Worm (Caenorhabditis elegans): ENCODE measurements around the gene pals-39.

pals-39 gene

ce11 chrV:12418292-12418691, 25.4 kb downstream of the pals-39 start, which contains the start of gene C54D10.3:
Gene C54D10.3, plus strand, starts transcription at chrV:12418592.
- TF ChIP-seq ceh-45 (GFP tag; IDR thresholded peaks at IDR 0.05) (no peak), sox-2 (GFP tag; IDR thresholded peaks at IDR 0.05) (no peak), unc-55 (GFP tag; optimal IDR thresholded peaks at IDR 0.05) (no peak), ama-1 (optimal IDR thresholded peaks at IDR 0.05) (no peak), nhr-232 (tag; optimal IDR thresholded peaks at IDR 0.05) (no peak), eyg-1 (tag; optimal IDR thresholded peaks at IDR 0.05) (no peak), ceh-22 (tag; optimal IDR thresholded peaks at IDR 0.05) (no peak), dmd-4 (tag; optimal IDR thresholded peaks at IDR 0.05; ENCODE audit: borderline replicate concordance) (no peak), fax-1 (tag; optimal IDR thresholded peaks at IDR 0.05) (no peak), ets-4 (tag; optimal IDR thresholded peaks at IDR 0.05) (no peak), unc-3 (GFP tag; conservative IDR thresholded peaks at IDR 0.05) (no peak), unc-3 (tag; optimal IDR thresholded peaks at IDR 0.05) (no peak), ceh-19 (GFP tag; optimal IDR thresholded peaks at IDR 0.05) (no peak), unc-42 (tag; optimal IDR thresholded peaks at IDR 0.05) (no peak), hlh-13 (GFP tag; optimal IDR thresholded peaks at IDR 0.05) (no peak), hlh-8 (tag; optimal IDR thresholded peaks at IDR 0.05) (no peak), madf-2 (tag; optimal IDR thresholded peaks at IDR 0.05) (no peak), pat-9 (tag; optimal IDR thresholded peaks at IDR 0.05) (no peak), fkh-10 (GFP tag; optimal IDR thresholded peaks at IDR 0.05) (no peak), pag-3 (tag; optimal IDR thresholded peaks at IDR 0.05; ENCODE audit: borderline replicate concordance) (no peak)

- TF ChIP-seq unc-86 (tag; optimal IDR thresholded peaks at IDR 0.05), result no peak
These were observed 26.4 kb downstream of the pals-39 start, which contains the start of gene cdr-3 for ce11 chrV:12417277-12417676. Gene cdr-3, minus strand, starts transcription at chrV:12417377.

ce11 chrV:12415656-12416055, 28.0 kb downstream of the pals-39 start, which contains the start of gene cdr-2:
Gene cdr-2, minus strand, starts transcription at chrV:12415709.
- TF ChIP-seq pha-2 (tag; optimal IDR thresholded peaks at IDR 0.05) (no peak), pat-9 (tag; optimal IDR thresholded peaks at IDR 0.05) (no peak), eyg-1 (tag; optimal IDR thresholded peaks at IDR 0.05) (no peak), ceh-9 (tag; optimal IDR thresholded peaks at IDR 0.05) (no peak), unc-42 (tag; optimal IDR thresholded peaks at IDR 0.05) (no peak), che-1 (tag; optimal IDR thresholded peaks at IDR 0.05) (no peak), fkh-6 (tag; optimal IDR thresholded peaks at IDR 0.05) (no peak)

ce11 chrV:12414362-12414761, 29.3 kb downstream of the pals-39 start:
- TF ChIP-seq unc-3 (GFP tag; conservative IDR thresholded peaks at IDR 0.05) (no peak), unc-3 (tag; optimal IDR thresholded peaks at IDR 0.05) (no peak)

ce11 chrV:12413651-12414114, 30.0 kb downstream of the pals-39 start, which contains the start of gene cdr-6:
Gene cdr-6, minus strand, starts transcription at chrV:12413701.
- TF ChIP-seq hlh-8 (tag; optimal IDR thresholded peaks at IDR 0.05) (no peak), zip-5 (tag; optimal IDR thresholded peaks at IDR 0.05) (no peak), nhr-11 (tag; optimal IDR thresholded peaks at IDR 0.05) (no peak), ceh-14 (tag; optimal IDR thresholded peaks at IDR 0.05) (no peak), tbx-7 (tag; optimal IDR thresholded peaks at IDR 0.05) (no peak), mec-3 (tag; optimal IDR thresholded peaks at IDR 0.05; ENCODE audit: borderline replicate concordance) (no peak), hlh-13 (GFP tag; optimal IDR thresholded peaks at IDR 0.05) (no peak), C38D4.7 (GFP tag; optimal IDR thresholded peaks at IDR 0.05) (no peak), ahr-1 (tag; optimal IDR thresholded peaks at IDR 0.05) (no peak), pax-1 (tag; optimal IDR thresholded peaks at IDR 0.05) (no peak), dve-1 (tag; optimal IDR thresholded peaks at IDR 0.05) (no peak), pqm-1 (tag; optimal IDR thresholded peaks at IDR 0.05) (no peak), dmd-4 (tag; optimal IDR thresholded peaks at IDR 0.05; ENCODE audit: borderline replicate concordance) (no peak), hlh-6 (tag; optimal IDR thresholded peaks at IDR 0.05) (no peak), madf-2 (tag; optimal IDR thresholded peaks at IDR 0.05) (no peak), unc-55 (GFP tag; optimal IDR thresholded peaks at IDR 0.05) (no peak), K09A11.1 (tag; optimal IDR thresholded peaks at IDR 0.05; ENCODE audit: insufficient read depth) (no peak), eyg-1 (tag; optimal IDR thresholded peaks at IDR 0.05) (no peak)
